Fruit fly (Drosophila melanogaster) whole organism, embryonic: Measurements from ENCODE around the gene CG34398.

Experiments
- Abd-B ChIP-seq: fragments of 200-800 bp; sonication (Bioruptor generic); optimal IDR thresholded peaks from 2 replicates; lab custom pipeline; 2018; ENCODE audit warnings: missing biosample characterization, mild to moderate bottlenecking, missing genetic modification characterization, moderate library complexity
- Atf6 ChIP-seq: fragments of 200-800 bp; sonication (Bioruptor generic); IDR thresholded peaks from 2 replicates; pipeline ENCODE4 v1.3.6; 2022; ENCODE audit warnings: missing biosample characterization, missing genetic modification characterization
- B-H1 ChIP-seq: fragments of 200-800 bp; sonication (Bioruptor generic); IDR thresholded peaks from 3 replicates; pipeline ENCODE4 v1.3.6; 2022; ENCODE audit warnings: missing biosample characterization, missing genetic modification characterization
- CG10431 ChIP-seq: fragments of 200-800 bp; sonication (Bioruptor generic); optimal IDR thresholded peaks from 3 replicates; lab custom pipeline; 2018; ENCODE audit warnings: missing biosample characterization, mild to moderate bottlenecking, missing genetic modification characterization
- CG11398 ChIP-seq: fragments of 200-800 bp; sonication (Bioruptor generic); optimal IDR thresholded peaks from 2 replicates; lab custom pipeline; 2016; ENCODE audit warnings: missing biosample characterization, missing genetic modification characterization
- CG11456 ChIP-seq: fragments of 200-800 bp; sonication (Bioruptor generic); IDR thresholded peaks from 3 replicates; pipeline ENCODE4 v1.3.6; 2022; ENCODE audit warnings: missing biosample characterization, missing genetic modification characterization
- CG12236 ChIP-seq: fragments of 200-800 bp; sonication (Bioruptor generic); optimal IDR thresholded peaks from 2 replicates; lab custom pipeline; 2016; ENCODE audit warnings: missing biosample characterization, missing genetic modification characterization
- CG12744 ChIP-seq: fragments of 200-800 bp; sonication (Bioruptor generic); optimal IDR thresholded peaks from 2 replicates; lab custom pipeline; 2016; ENCODE audit warnings: missing biosample characterization, missing genetic modification characterization
- CG13775 ChIP-seq: fragments of 200-800 bp; sonication (Bioruptor generic); optimal IDR thresholded peaks from 3 replicates; lab custom pipeline; 2017; ENCODE audit warnings: missing biosample characterization, mild to moderate bottlenecking, missing genetic modification characterization
- CG14965 ChIP-seq: fragments of 200-800 bp; sonication (Bioruptor generic); optimal IDR thresholded peaks from 2 replicates; lab custom pipeline; 2016; ENCODE audit warnings: missing biosample characterization, missing genetic modification characterization, borderline replicate concordance
- CG15073 ChIP-seq: fragments of 200-800 bp; sonication (Bioruptor generic); optimal IDR thresholded peaks from 2 replicates; lab custom pipeline; 2016; ENCODE audit warnings: missing biosample characterization, missing genetic modification characterization
- CG16863 ChIP-seq: fragments of 200-800 bp; sonication (Bioruptor generic); optimal IDR thresholded peaks from 3 replicates; lab custom pipeline; 2016; ENCODE audit warnings: missing biosample characterization, missing genetic modification characterization
- CG17328 ChIP-seq: fragments of 200-800 bp; sonication (Bioruptor generic); IDR thresholded peaks from 2 replicates; pipeline ENCODE4 v1.3.6; 2022; ENCODE audit warnings: missing biosample characterization, missing genetic modification characterization
- CG17612 ChIP-seq: fragments of 200-800 bp; sonication (Bioruptor generic); IDR thresholded peaks from 2 replicates; pipeline ENCODE4 v1.3.6; 2022; ENCODE audit warnings: missing biosample characterization, missing genetic modification characterization
- CG1792 ChIP-seq: fragments of 200-800 bp; sonication (Bioruptor generic); optimal IDR thresholded peaks from 2 replicates; lab custom pipeline; 2016; ENCODE audit warnings: missing biosample characterization, missing genetic modification characterization
- CG18764 ChIP-seq: fragments of 200-800 bp; sonication (Bioruptor generic); optimal IDR thresholded peaks from 3 replicates; lab custom pipeline; 2016; ENCODE audit warnings: missing biosample characterization, missing genetic modification characterization
- CG2199 ChIP-seq: fragments of 200-800 bp; sonication (Bioruptor generic); IDR thresholded peaks from 3 replicates; pipeline ENCODE4 v1.3.6; 2022; ENCODE audit warnings: missing biosample characterization, missing genetic modification characterization
- CG30403 ChIP-seq: fragments of 200-800 bp; sonication (Bioruptor generic); optimal IDR thresholded peaks from 3 replicates; lab custom pipeline; 2016; ENCODE audit warnings: missing biosample characterization, missing genetic modification characterization
- CG3838 ChIP-seq: fragments of 200-800 bp; sonication (Bioruptor generic); optimal IDR thresholded peaks from 3 replicates; lab custom pipeline; 2016; ENCODE audit warnings: missing biosample characterization, missing genetic modification characterization
- CG5245 ChIP-seq: fragments of 200-800 bp; sonication (Bioruptor generic); optimal IDR thresholded peaks from 3 replicates; lab custom pipeline; 2016; ENCODE audit warnings: missing biosample characterization, missing genetic modification characterization
- CG6813 ChIP-seq: fragments of 200-800 bp; sonication (Bioruptor generic); optimal IDR thresholded peaks from 2 replicates; lab custom pipeline; 2017; ENCODE audit warnings: missing biosample characterization, missing genetic modification characterization, mild to moderate bottlenecking, moderate library complexity, missing genetic modification reagents
- CG6854 ChIP-seq: fragments of 200-800 bp; sonication (Bioruptor generic); optimal IDR thresholded peaks from 3 replicates; lab custom pipeline; 2017; ENCODE audit warnings: missing biosample characterization, mild to moderate bottlenecking, missing genetic modification characterization
- CG7786 ChIP-seq: fragments of 200-800 bp; sonication (Bioruptor generic); optimal IDR thresholded peaks from 2 replicates; lab custom pipeline; 2016; ENCODE audit warnings: missing biosample characterization, missing genetic modification characterization
- Camta ChIP-seq: fragments of 200-800 bp; sonication (Bioruptor generic); optimal IDR thresholded peaks from 2 replicates; lab custom pipeline; 2016; ENCODE audit warnings: missing biosample characterization, missing genetic modification characterization
- Dip2 ChIP-seq: fragments of 200-800 bp; sonication (Bioruptor generic); IDR thresholded peaks from 2 replicates; pipeline ENCODE4 v1.3.6; 2022; ENCODE audit warnings: missing biosample characterization, missing genetic modification characterization
- H2.0 ChIP-seq: fragments of 200-800 bp; sonication (Bioruptor generic); IDR thresholded peaks from 2 replicates; pipeline ENCODE4 v1.3.6; 2022; ENCODE audit warnings: missing biosample characterization, missing genetic modification characterization
- HHEX ChIP-seq: fragments of 200-800 bp; sonication (Bioruptor generic); optimal IDR thresholded peaks from 3 replicates; lab custom pipeline; 2017; ENCODE audit warnings: missing biosample characterization, mild to moderate bottlenecking, missing genetic modification characterization, missing genetic modification reagents
- Hr3 ChIP-seq: fragments of 200-800 bp; sonication (Bioruptor generic); optimal IDR thresholded peaks from 3 replicates; lab custom pipeline; 2016; ENCODE audit warnings: missing biosample characterization, missing genetic modification characterization
- Hr78 ChIP-seq, 2 experiments: fragments of 200-800 bp in 1 of 2; fragments of >200 bp in 1 of 2; sonication (Bioruptor generic) in 1 of 2; optimal IDR thresholded peaks; 2 replicates each; lab custom pipeline; 2017 to 2019; ENCODE audit warnings: missing biosample characterization in 2 of 2, missing genetic modification characterization in 2 of 2, mild to moderate bottlenecking in 1 of 2, moderate library complexity in 1 of 2
- NFAT ChIP-seq: fragments of 200-800 bp; sonication (Bioruptor generic); IDR thresholded peaks from 2 replicates; pipeline ENCODE4 v1.3.6; 2022; ENCODE audit warnings: missing biosample characterization, missing genetic modification characterization
- Opbp ChIP-seq: fragments of 200-800 bp; sonication (Bioruptor generic); IDR thresholded peaks from 3 replicates; pipeline ENCODE4 v1.3.6; 2022; ENCODE audit warnings: missing biosample characterization, missing genetic modification characterization; ENCODE audit not compliant: partially characterized antibody
- Optix ChIP-seq: fragments of 200-800 bp; sonication (Bioruptor generic); IDR thresholded peaks from 3 replicates; pipeline ENCODE4 v1.3.6; 2022; ENCODE audit warnings: missing biosample characterization, missing genetic modification characterization
- Sox100B ChIP-seq: fragments of 200-800 bp; sonication (Bioruptor generic); optimal IDR thresholded peaks from 3 replicates; lab custom pipeline; 2018; ENCODE audit warnings: missing biosample characterization, mild to moderate bottlenecking, missing genetic modification characterization
- Usf ChIP-seq: fragments of 200-800 bp; sonication (Bioruptor generic); optimal IDR thresholded peaks from 2 replicates; lab custom pipeline; 2017; ENCODE audit warnings: missing genotype, missing biosample characterization, missing genetic modification characterization
- amos ChIP-seq: fragments of 200-800 bp; sonication (Bioruptor generic); IDR thresholded peaks from 2 replicates; pipeline ENCODE4 v1.3.6; 2022; ENCODE audit warnings: missing biosample characterization, missing genetic modification characterization; ENCODE audit not compliant: partially characterized antibody
- ap ChIP-seq: fragments of 200-800 bp; sonication (Bioruptor generic); IDR thresholded peaks from 2 replicates; pipeline ENCODE4 v1.3.6; 2022; ENCODE audit warnings: missing biosample characterization, missing genetic modification characterization
- dan ChIP-seq: fragments of 200-800 bp; sonication (Bioruptor generic); IDR thresholded peaks from 2 replicates; pipeline ENCODE4 v1.3.6; 2022; ENCODE audit warnings: missing biosample characterization, missing genetic modification characterization
- disco-r ChIP-seq: fragments of 200-800 bp; sonication (Bioruptor generic); optimal IDR thresholded peaks from 2 replicates; lab custom pipeline; 2016; ENCODE audit warnings: missing biosample characterization, missing genetic modification characterization
- fd102C ChIP-seq: fragments of 200-800 bp; sonication (Bioruptor generic); optimal IDR thresholded peaks from 2 replicates; lab custom pipeline; 2018; ENCODE audit warnings: missing biosample characterization, mild to moderate bottlenecking, missing genetic modification characterization, moderate library complexity
- fru ChIP-seq: fragments of >200 bp; optimal IDR thresholded peaks from 2 replicates; lab custom pipeline; 2017
- gcm2 ChIP-seq: fragments of 200-800 bp; sonication (Bioruptor generic); optimal IDR thresholded peaks from 2 replicates; lab custom pipeline; 2016; ENCODE audit warnings: missing biosample characterization, missing genetic modification characterization
- jigr1 ChIP-seq: fragments of 200-800 bp; sonication (Bioruptor generic); IDR thresholded peaks from 3 replicates; pipeline ENCODE4 v1.3.6; 2022; ENCODE audit warnings: missing biosample characterization, missing genetic modification characterization
- jing ChIP-seq: fragments of 200-800 bp; sonication (Bioruptor generic); optimal IDR thresholded peaks from 2 replicates; lab custom pipeline; 2018; ENCODE audit warnings: missing biosample characterization, mild to moderate bottlenecking, missing genetic modification characterization
- nerfin-2 ChIP-seq: fragments of 200-800 bp; sonication (Bioruptor generic); IDR thresholded peaks from 2 replicates; pipeline ENCODE4 v1.3.6; 2022; ENCODE audit warnings: missing biosample characterization, missing genetic modification characterization; ENCODE audit not compliant: partially characterized antibody
- odd ChIP-seq: fragments of 200-800 bp; sonication (Bioruptor generic); optimal IDR thresholded peaks from 2 replicates; lab custom pipeline; 2017; ENCODE audit warnings: missing biosample characterization, mild to moderate bottlenecking, missing genetic modification characterization
- pb ChIP-seq: fragments of 200-800 bp; sonication (Bioruptor generic); optimal IDR thresholded peaks from 3 replicates; lab custom pipeline; 2016; ENCODE audit warnings: missing biosample characterization, missing genetic modification characterization
- sr ChIP-seq: fragments of 200-800 bp; sonication (Bioruptor generic); IDR thresholded peaks from 3 replicates; pipeline ENCODE4 v1.3.6; 2022; ENCODE audit warnings: missing biosample characterization, missing genetic modification characterization
- stc ChIP-seq: fragments of 200-800 bp; sonication (Bioruptor generic); IDR thresholded peaks from 2 replicates; pipeline ENCODE4 v1.3.6; 2022; ENCODE audit warnings: missing biosample characterization, missing genetic modification characterization
- vvl ChIP-seq: fragments of 200-800 bp; sonication (Bioruptor generic); IDR thresholded peaks from 2 replicates; pipeline ENCODE4 v1.3.6; 2022; ENCODE audit warnings: missing biosample characterization, missing genetic modification characterization
- zf30C ChIP-seq: fragments of 200-800 bp; sonication (Bioruptor generic); optimal IDR thresholded peaks from 3 replicates; lab custom pipeline; 2018; ENCODE audit warnings: missing biosample characterization, mild to moderate bottlenecking, missing genetic modification characterization
- zfh1 ChIP-seq: fragments of 200-800 bp; sonication (Bioruptor generic); IDR thresholded peaks from 3 replicates; pipeline ENCODE4 v1.3.6; 2022; ENCODE audit warnings: missing biosample characterization, missing genetic modification characterization
- zfh2 ChIP-seq: fragments of 200-800 bp; sonication (Bioruptor generic); optimal IDR thresholded peaks from 2 replicates; lab custom pipeline; 2016; ENCODE audit warnings: missing biosample characterization, missing genetic modification characterization

The CG34398 gene

DNA sequence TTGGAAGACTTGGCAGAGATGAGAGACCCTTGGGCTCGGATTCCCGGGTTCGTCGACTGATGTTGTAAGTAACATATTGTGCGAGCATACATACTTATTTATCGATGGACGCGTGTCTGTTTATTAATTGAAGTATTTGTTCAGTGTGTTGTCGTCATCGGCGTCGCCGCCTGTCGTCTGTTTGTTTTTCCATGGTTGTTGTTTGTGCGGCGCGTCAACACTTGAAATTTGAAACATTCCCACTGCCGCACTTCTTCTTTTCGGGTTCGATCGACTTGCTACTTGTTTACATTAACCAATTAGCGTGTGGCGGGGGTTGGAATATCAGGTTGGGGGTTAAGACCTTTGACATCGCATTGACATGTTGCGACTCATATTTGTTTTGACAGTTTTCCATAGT is 46.4 kb upstream of the CG34398 start (continued):
- TF ChIP-seq CG6854 (peak; percentile 32), Hr78 (GFP tag; optimal IDR thresholded peaks at IDR 0.05; lab: Kevin White, UChicago) (peak in 1 of 2 experiments; percentile 93), Atf6 (GFP tag; lab: Robert Waterston, UW) (no peak), CG14965 (GFP tag; lab: Kevin White, UChicago) (no peak), CG11456 (GFP tag; lab: Robert Waterston, UW) (no peak), CG15073 (GFP tag; lab: Kevin White, UChicago) (no peak), HHEX (GFP tag; lab: Kevin White, UChicago) (peak; percentile 71), ap (GFP tag; lab: Robert Waterston, UW) (no peak), CG1792 (GFP tag; lab: Kevin White, UChicago) (no peak), zfh2 (GFP tag; lab: Kevin White, UChicago) (no peak), CG6813 (GFP tag; lab: Kevin White, UChicago) (peak; percentile 91), CG12744 (GFP tag; lab: Kevin White, UChicago) (no peak), zfh1 (GFP tag; lab: Robert Waterston, UW) (peak; percentile 63; the same call in 1 of the 3 replicates), NFAT (GFP tag; lab: Robert Waterston, UW) (no peak), Hr3 (GFP tag; lab: Kevin White, UChicago) (no peak), CG17612 (GFP tag; lab: Robert Waterston, UW) (no peak), odd (peak; percentile 90), CG18764 (GFP tag; lab: Kevin White, UChicago) (peak; percentile 49), CG16863 (GFP tag; lab: Kevin White, UChicago) (peak; percentile 38), Usf (GFP tag; lab: Kevin White, UChicago) (peak; percentile 29), jigr1 (GFP tag; lab: Robert Waterston, UW) (no peak), sr (GFP tag; lab: Robert Waterston, UW) (0 out of 3 replicates have a peak, but pooled peaks have one; percentile 20), CG7786 (GFP tag; lab: Kevin White, UChicago) (peak; percentile 14), Opbp (GFP tag; lab: Robert Waterston, UW) (no peak), CG17328 (peak; percentile 58; the same call in 1 of the 2 replicates), CG30403 (GFP tag; lab: Kevin White, UChicago) (no peak), fru (lab: Kevin White, UChicago) (no peak), Optix (GFP tag; lab: Robert Waterston, UW) (0 out of 3 replicates have a peak, but pooled peaks have one; percentile 34), nerfin-2 (GFP tag; lab: Robert Waterston, UW) (no peak), zf30C (no peak), dan (GFP tag; lab: Robert Waterston, UW) (no peak), Sox100B (peak; percentile 66), fd102C (GFP tag; lab: Kevin White, UChicago) (peak; percentile 94), gcm2 (GFP tag; lab: Kevin White, UChicago) (no peak), stc (GFP tag; lab: Robert Waterston, UW) (peak; percentile 51; the same call in 1 of the 2 replicates), jing (no peak), CG12236 (peak; percentile 60), CG10431 (GFP tag; lab: Kevin White, UChicago) (peak; percentile 70), CG3838 (no peak), pb (GFP tag; lab: Kevin White, UChicago) (peak; percentile 4), Dip2 (GFP tag; lab: Robert Waterston, UW) (no peak), B-H1 (no peak), Camta (GFP tag; lab: Kevin White, UChicago) (peak; percentile 40), H2.0 (GFP tag; lab: Robert Waterston, UW) (no peak), disco-r (GFP tag; lab: Kevin White, UChicago) (peak; percentile 32), amos (no peak), CG2199 (GFP tag; lab: Robert Waterston, UW) (no peak), vvl (GFP tag; lab: Robert Waterston, UW) (peak; percentile 27; the same call in 1 of the 2 replicates), CG5245 (GFP tag; lab: Kevin White, UChicago) (no peak), CG11398 (GFP tag; lab: Kevin White, UChicago) (peak; percentile 55), CG13775 (GFP tag; lab: Kevin White, UChicago) (peak; percentile 38), Abd-B (no peak)
